Worm (Caenorhabditis elegans): ENCODE measurements around the gene B0035.21.

Gene B0035.21

DNA sequence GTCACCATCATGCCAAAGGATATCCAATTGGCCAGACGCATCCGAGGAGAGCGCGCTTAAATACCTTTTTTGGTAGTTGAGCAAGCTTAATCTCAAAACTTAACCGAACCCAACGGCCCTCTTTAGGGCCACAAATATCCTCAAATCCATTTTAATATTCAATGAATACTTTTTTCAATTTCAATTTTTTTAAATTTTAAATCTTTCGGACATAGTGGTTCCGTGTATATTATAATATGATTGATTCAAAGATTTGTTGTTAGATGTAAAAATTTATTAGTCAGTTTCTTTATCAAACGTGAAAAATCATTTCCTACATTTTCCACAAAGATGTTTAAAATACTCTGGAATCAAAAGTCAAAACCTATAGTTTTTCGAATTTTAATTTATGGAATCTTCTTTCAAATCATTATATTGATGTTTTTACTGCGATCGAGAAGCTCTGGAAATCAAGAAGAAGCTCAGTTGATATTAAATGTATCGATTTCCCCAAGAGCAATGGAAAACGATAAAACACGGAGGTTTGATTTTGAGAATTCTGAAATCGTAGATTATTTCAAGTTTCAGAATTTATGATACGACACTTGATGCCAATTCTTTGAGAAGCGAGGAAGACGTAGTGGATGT is at the start of gene B0035.21:
B0035.21 (plus strand) TSS at position 322 of the 627 bp plus-strand sequence.
- 0 out of 2 replicates have a peak, but pooled peaks have one; percentile 32 for TF ChIP-seq pha-4 (GFP tag; IDR thresholded peaks at IDR 0.05)
- TF ChIP-seq pha-4 (tag; optimal IDR thresholded peaks at IDR 0.05): no peak
- no peak for TF ChIP-seq T20F7.1 (GFP tag; optimal IDR thresholded peaks at IDR 0.05)
- no peak for TF ChIP-seq lsy-2 (tag; optimal IDR thresholded peaks at IDR 0.05)
- 0 out of 2 replicates have a peak, but pooled peaks have one; percentile 17 for TF ChIP-seq zfp-3 (GFP tag; conservative IDR thresholded peaks at IDR 0.05)
- TF ChIP-seq spr-3 (GFP tag; optimal IDR thresholded peaks at IDR 0.05): no peak
- TF ChIP-seq ztf-11 (tag; optimal IDR thresholded peaks at IDR 0.05): no peak
- peak; percentile 46 for TF ChIP-seq lin-38 (GFP tag; IDR thresholded peaks at IDR 0.05)
- no peak for TF ChIP-seq spr-1 (tag; optimal IDR thresholded peaks at IDR 0.05)
- TF ChIP-seq dve-1 (tag; optimal IDR thresholded peaks at IDR 0.05; ENCODE audit: insufficient read depth): peak; percentile 4
- no peak for TF ChIP-seq dmd-6 (GFP tag; IDR thresholded peaks at IDR 0.05)
- no peak for TF ChIP-seq mes-2 (tag; optimal IDR thresholded peaks at IDR 0.05; ENCODE audit: poor library complexity, severe bottlenecking)
- no peak for TF ChIP-seq cey-2 (tag; optimal IDR thresholded peaks at IDR 0.05; ENCODE audit: borderline replicate concordance, insufficient read depth)
- no peak for TF ChIP-seq lin-29 (GFP tag; IDR thresholded peaks at IDR 0.05)
- TF ChIP-seq ZK546.5 (tag; optimal IDR thresholded peaks at IDR 0.05): no peak
- no peak for TF ChIP-seq zfp-2 (tag; optimal IDR thresholded peaks at IDR 0.05)
- no peak for TF ChIP-seq mep-1 (tag; optimal IDR thresholded peaks at IDR 0.05)
- no peak for TF ChIP-seq nhr-77 (tag; optimal IDR thresholded peaks at IDR 0.05)
- TF ChIP-seq F26F4.8 (GFP tag; conservative IDR thresholded peaks at IDR 0.05): 0 out of 2 replicates have a peak, but pooled peaks have one; percentile 48
- TF ChIP-seq daf-19 (GFP tag; conservative IDR thresholded peaks at IDR 0.05): no peak
- 0 out of 2 replicates have a peak, but pooled peaks have one; percentile 34 for TF ChIP-seq Y105C5A.15 (GFP tag; IDR thresholded peaks at IDR 0.05)
- no peak for TF ChIP-seq tra-1 (GFP tag; IDR thresholded peaks at IDR 0.05)
- TF ChIP-seq T26A8.4 (GFP tag; IDR thresholded peaks at IDR 0.05): 0 out of 2 replicates have a peak, but pooled peaks have one; percentile 17

DNA sequence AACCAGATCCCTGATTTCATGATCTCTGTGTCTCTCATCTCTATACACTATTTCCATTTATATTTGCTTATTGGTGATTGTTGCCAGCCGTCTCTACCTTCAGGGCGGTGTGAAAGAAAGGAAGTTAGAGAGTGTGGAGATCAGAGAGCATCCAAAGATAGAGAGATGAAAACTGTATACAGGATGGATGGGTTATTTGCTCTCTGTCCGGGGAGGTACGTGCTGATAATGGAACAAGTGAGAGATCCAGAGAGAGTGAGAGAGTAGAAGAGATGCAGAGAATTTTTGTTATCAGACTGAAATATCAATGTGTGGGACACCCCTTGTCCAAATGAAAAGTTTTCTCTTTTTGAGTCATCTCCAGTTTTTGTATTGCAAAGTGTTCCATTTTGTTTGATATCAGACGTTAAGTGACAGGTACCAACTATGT is 42.9 kb upstream of the B0035.21 start:
- TF ChIP-seq mdt-29 (GFP tag; IDR thresholded peaks at IDR 0.05) (no peak), gei-8 (GFP tag; optimal IDR thresholded peaks at IDR 0.05) (no peak), zip-2 (tag; optimal IDR thresholded peaks at IDR 0.05) (no peak), D1046.2 (GFP tag; IDR thresholded peaks at IDR 0.05) (no peak), spr-3 (GFP tag; optimal IDR thresholded peaks at IDR 0.05) (no peak), mes-2 (tag; optimal IDR thresholded peaks at IDR 0.05; ENCODE audit: poor library complexity, severe bottlenecking) (peak; percentile 36), daf-16 (GFP tag; optimal IDR thresholded peaks at IDR 0.05) (peak in 1 of 2 experiments; percentile 92), daf-16 (tag; optimal IDR thresholded peaks at IDR 0.05) (peak; percentile 91), nhr-42 (GFP tag; IDR thresholded peaks at IDR 0.05) (no peak), aha-1 (tag) (peak; percentile 71), arid-1 (GFP tag; conservative IDR thresholded peaks at IDR 0.05) (no peak), snpc-1.2 (GFP tag; IDR thresholded peaks at IDR 0.05) (no peak), php-3 (GFP tag; IDR thresholded peaks at IDR 0.05) (peak; percentile 81), lin-13 (GFP tag; optimal IDR thresholded peaks at IDR 0.05) (peak; percentile 14), fkh-10 (GFP tag; optimal IDR thresholded peaks at IDR 0.05) (no peak), duxl-1 (tag; optimal IDR thresholded peaks at IDR 0.05; ENCODE audit: poor library complexity) (no peak), hlh-30 (tag; optimal IDR thresholded peaks at IDR 0.05; ENCODE audit: insufficient read depth) (peak; percentile 28), nhr-28 (tag; optimal IDR thresholded peaks at IDR 0.05) (peak; percentile 70), rbr-2 (tag; optimal IDR thresholded peaks at IDR 0.05) (no peak), aly-2 (tag; optimal IDR thresholded peaks at IDR 0.05) (no peak), tag-97 (GFP tag; IDR thresholded peaks at IDR 0.05) (no peak), egl-43 (GFP tag; IDR thresholded peaks at IDR 0.05) (no peak), madf-5 (GFP tag; IDR thresholded peaks at IDR 0.05) (no peak), daf-19 (GFP tag; conservative IDR thresholded peaks at IDR 0.05) (no peak), saeg-2 (GFP tag; IDR thresholded peaks at IDR 0.05) (0 out of 2 replicates have a peak, but pooled peaks have one; percentile 29), spr-1 (tag; optimal IDR thresholded peaks at IDR 0.05) (no peak), ZK337.2 (GFP tag; IDR thresholded peaks at IDR 0.05) (no peak), ceh-62 (tag; optimal IDR thresholded peaks at IDR 0.05) (no peak), ztf-7 (tag; optimal IDR thresholded peaks at IDR 0.05) (no peak), nhr-102 (tag; optimal IDR thresholded peaks at IDR 0.05) (no peak)
